Worm (Caenorhabditis elegans): ENCODE measurements around the gene sft-1.

The sft-1 gene

DNA sequence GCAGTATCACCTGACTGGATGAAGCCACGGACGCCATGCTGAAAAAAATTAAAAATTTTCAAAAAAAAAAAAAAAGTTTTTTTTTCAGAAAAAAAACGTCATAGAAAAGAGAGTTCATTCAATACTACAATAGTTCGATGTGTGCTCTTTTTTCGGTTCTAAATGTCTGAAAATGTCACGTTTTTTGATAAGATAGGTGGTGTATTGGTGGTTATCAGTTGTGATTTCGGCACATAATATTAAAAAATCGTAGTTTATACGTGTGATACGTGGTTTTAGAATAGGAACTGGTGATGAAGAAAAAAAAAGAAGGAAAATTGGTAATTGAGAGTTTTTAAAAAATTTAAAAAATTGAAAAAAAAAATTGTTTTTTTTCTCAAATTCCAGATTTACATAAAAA is 30.5 kb downstream of the sft-1 start:
- no peak for TF ChIP-seq tbx-11 (GFP tag; IDR thresholded peaks at IDR 0.05)
- no peak for TF ChIP-seq sea-1 (GFP tag; conservative IDR thresholded peaks at IDR 0.05)
- TF ChIP-seq scrt-1 (GFP tag; IDR thresholded peaks at IDR 0.05) = no peak
- TF ChIP-seq ama-1 (optimal IDR thresholded peaks at IDR 0.05) = no peak
- TF ChIP-seq F13C5.2 (tag; optimal IDR thresholded peaks at IDR 0.05) = no peak
- TF ChIP-seq ets-7 (tag; optimal IDR thresholded peaks at IDR 0.05) = no peak
- no peak for TF ChIP-seq hmbx-1 (tag; optimal IDR thresholded peaks at IDR 0.05)
- TF ChIP-seq hmg-4 (GFP tag; optimal IDR thresholded peaks at IDR 0.05) = no peak
- no peak for TF ChIP-seq B0310.2 (tag; optimal IDR thresholded peaks at IDR 0.05)
- no peak for TF ChIP-seq flt-1 (GFP tag; IDR thresholded peaks at IDR 0.05)

DNA sequence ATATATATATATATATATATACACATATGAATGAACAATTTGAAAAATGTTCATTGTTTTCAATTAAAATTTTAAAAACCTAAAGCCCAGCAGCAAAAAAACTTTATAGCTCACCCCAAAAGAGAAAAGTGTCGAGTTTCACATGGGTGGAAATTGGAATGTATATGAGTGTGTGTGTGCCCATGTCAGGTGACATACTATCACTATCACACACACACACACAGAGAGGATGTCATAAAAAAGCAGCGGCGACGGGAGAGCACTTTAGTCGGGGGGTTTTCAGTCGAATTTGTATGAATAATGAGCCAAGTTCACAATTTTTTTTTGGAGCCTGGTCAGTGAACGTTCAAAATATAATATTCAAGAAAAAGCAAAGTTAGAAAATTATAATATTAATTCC is 33.5 kb downstream of the sft-1 start:
- TF ChIP-seq sea-1 (GFP tag; conservative IDR thresholded peaks at IDR 0.05) = no peak
- TF ChIP-seq tbx-37 (GFP tag; conservative IDR thresholded peaks at IDR 0.05) = no peak
- no peak for TF ChIP-seq tra-4 (tag; optimal IDR thresholded peaks at IDR 0.05)
- TF ChIP-seq ceh-13 (GFP tag; optimal IDR thresholded peaks at IDR 0.05) = no peak
- no peak for TF ChIP-seq pes-1 (GFP tag; IDR thresholded peaks at IDR 0.05)
- no peak for TF ChIP-seq B0310.2 (tag; optimal IDR thresholded peaks at IDR 0.05)
- TF ChIP-seq hmbx-1 (tag; optimal IDR thresholded peaks at IDR 0.05) = no peak

DNA sequence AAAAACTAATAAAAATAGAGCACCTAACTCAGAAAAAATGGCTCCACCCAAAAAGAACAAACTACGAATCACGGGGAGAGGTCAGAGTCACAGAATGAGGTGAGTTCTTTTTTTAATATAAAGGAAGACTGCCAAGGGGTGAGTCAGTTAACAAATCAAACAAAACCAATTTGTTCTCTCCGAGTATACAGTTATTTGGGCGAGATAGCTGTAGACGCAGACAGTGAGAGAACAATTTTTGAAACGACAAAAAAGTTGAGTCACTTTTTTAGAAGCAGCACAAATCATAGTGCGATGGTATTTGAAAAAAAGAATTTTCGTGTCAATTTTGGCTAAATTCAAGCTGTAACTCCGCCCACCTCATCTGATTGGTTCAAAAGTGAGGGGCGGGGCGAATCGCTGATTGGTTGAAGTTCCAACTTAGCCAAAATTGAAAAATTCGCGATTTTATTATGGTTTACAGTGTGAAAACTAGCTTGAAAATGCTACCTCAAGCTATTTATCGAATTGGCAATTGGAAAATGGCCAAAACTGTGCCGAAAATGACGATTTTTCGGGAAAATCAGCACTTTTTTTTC is 37.8 kb downstream of the sft-1 start:
- TF ChIP-seq F13C5.2 (tag; optimal IDR thresholded peaks at IDR 0.05) (no peak), sea-1 (GFP tag; conservative IDR thresholded peaks at IDR 0.05) (no peak), ama-1 (optimal IDR thresholded peaks at IDR 0.05) (no peak), tbx-11 (GFP tag; IDR thresholded peaks at IDR 0.05) (no peak), aly-1 (tag; optimal IDR thresholded peaks at IDR 0.05) (no peak), hmbx-1 (tag; optimal IDR thresholded peaks at IDR 0.05) (no peak), ceh-36 (tag; optimal IDR thresholded peaks at IDR 0.05) (no peak), hnd-1 (tag; optimal IDR thresholded peaks at IDR 0.05) (no peak), tra-4 (tag; optimal IDR thresholded peaks at IDR 0.05) (no peak), hmg-4 (GFP tag; optimal IDR thresholded peaks at IDR 0.05) (no peak)

DNA sequence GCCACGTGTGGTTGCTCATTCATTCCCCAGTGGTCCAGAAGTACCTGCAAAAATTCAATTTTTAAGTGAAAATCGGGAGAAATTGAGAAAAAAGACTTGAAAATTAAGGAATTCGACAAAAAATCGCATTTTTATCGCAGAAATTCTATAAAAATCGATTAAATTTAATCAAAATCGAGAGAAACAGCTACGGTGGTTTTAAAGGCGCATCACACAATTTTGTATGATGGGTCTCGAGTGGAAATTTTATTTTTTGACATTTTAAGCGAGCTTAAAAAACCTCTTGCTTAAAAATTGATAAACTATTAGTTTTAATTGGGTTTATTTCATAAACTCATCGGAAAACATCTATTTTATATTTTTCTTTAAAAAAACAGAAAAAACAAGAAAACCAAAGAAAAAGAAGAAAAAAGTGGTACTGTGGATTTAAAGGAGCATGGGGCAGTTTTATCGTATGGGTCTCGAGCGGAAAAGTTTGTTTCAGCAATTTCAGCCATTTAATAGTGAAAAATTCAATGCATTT is 40.7 kb downstream of the sft-1 start, which contains the start of gene nipa-1:
nipa-1 (minus strand) TSS at position 51 of the 523 bp plus-strand sequence.
- no peak for TF ChIP-seq scrt-1 (GFP tag; IDR thresholded peaks at IDR 0.05)
- no peak for TF ChIP-seq hnd-1 (tag; optimal IDR thresholded peaks at IDR 0.05)
- TF ChIP-seq sea-1 (GFP tag; conservative IDR thresholded peaks at IDR 0.05) = no peak
- TF ChIP-seq aly-1 (tag; optimal IDR thresholded peaks at IDR 0.05) = no peak
- TF ChIP-seq ama-1 (optimal IDR thresholded peaks at IDR 0.05) = no peak
- TF ChIP-seq hmg-4 (GFP tag; optimal IDR thresholded peaks at IDR 0.05) = no peak
- TF ChIP-seq ceh-36 (tag; optimal IDR thresholded peaks at IDR 0.05) = no peak
- no peak for TF ChIP-seq tra-4 (tag; optimal IDR thresholded peaks at IDR 0.05)
- TF ChIP-seq ets-7 (tag; optimal IDR thresholded peaks at IDR 0.05) = no peak
- TF ChIP-seq pes-1 (GFP tag; IDR thresholded peaks at IDR 0.05) = no peak
- no peak for TF ChIP-seq ceh-13 (GFP tag; optimal IDR thresholded peaks at IDR 0.05)
- TF ChIP-seq tbx-11 (GFP tag; IDR thresholded peaks at IDR 0.05) = no peak
- no peak for TF ChIP-seq F13C5.2 (tag; optimal IDR thresholded peaks at IDR 0.05)
- no peak for TF ChIP-seq B0310.2 (tag; optimal IDR thresholded peaks at IDR 0.05)
- TF ChIP-seq hmbx-1 (tag; optimal IDR thresholded peaks at IDR 0.05) = no peak

DNA sequence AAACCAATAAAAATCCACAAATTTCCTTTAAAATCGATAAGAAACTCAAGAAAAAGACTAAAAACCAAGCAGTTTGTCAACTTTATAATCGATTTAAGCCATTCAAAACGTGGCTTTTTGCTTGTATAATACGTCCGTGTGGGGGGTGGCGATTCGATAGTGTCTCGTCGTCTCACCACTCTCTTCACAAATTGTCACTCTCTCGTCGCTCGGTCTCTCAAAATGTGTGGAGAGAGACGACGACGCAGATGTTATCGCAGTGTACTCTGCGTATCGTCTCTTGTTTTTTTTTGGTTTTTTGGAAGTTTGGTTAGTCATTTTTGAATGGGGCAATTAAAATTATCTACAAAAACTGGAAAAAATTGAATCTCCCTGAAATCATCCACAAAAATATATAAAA is 41.1 kb downstream of the sft-1 start:
- TF ChIP-seq sea-1 (GFP tag; conservative IDR thresholded peaks at IDR 0.05) = no peak
- no peak for TF ChIP-seq scrt-1 (GFP tag; IDR thresholded peaks at IDR 0.05)
- TF ChIP-seq ceh-13 (GFP tag; optimal IDR thresholded peaks at IDR 0.05) = no peak
- TF ChIP-seq hnd-1 (tag; optimal IDR thresholded peaks at IDR 0.05) = no peak

DNA sequence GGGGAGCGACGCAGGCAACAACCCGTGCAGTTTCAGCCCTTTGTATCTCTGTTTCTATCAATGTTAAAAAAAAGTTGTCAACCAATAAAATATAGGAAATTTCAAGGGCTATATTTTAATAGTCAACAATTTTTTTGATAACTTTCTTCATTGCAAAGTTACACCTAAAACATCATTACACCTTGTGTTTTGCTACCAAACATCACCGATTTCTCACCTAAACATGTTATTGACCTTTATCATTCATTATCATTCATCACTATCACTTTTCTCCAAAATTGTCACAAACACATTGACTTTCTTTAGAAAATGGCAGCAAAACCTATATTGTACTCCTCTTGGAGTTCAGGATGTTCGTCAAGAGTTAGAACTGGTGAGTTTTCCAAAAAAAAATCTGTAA is 42.6 kb downstream of the sft-1 start, which contains the start of gene Y53G8B.1:
Y53G8B.1 (plus strand) TSS at position 242 of the 400 bp plus-strand sequence.
- TF ChIP-seq hmg-4 (GFP tag; optimal IDR thresholded peaks at IDR 0.05) = no peak

DNA sequence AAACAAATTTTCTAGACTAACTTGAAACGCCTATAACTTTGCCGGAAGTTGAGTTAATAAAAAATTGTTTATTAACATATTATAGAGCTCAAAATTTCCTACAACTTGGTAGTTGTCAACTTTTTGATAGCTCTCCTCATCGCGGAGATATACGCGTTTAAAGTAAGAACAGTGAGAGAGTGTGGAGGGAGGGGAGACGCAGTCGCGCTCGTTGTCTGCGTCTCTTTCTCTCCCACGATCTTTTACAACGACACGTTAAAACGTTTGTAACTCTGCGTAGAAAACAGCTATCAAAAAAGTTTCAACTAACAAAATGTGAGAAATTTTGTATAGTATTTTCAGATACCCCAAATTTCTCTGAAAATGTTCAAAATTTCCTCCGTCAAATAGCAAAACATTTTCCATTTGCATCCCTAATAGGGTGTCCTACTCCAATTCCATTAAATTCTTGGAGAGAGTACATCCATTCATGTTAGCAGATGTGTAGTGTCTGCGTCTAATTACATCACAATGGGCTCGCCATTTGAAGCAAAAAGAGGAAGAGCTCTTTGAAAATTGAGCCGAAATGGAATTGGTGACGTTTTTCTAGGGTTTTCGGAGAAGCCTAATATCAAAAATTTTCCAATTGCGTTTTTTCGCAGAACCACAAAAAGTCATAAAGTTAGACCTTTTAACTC is 50.0 kb downstream of the sft-1 start:
- TF ChIP-seq flt-1 (GFP tag; IDR thresholded peaks at IDR 0.05) = no peak
- no peak for TF ChIP-seq ama-1 (optimal IDR thresholded peaks at IDR 0.05)
- TF ChIP-seq sea-1 (GFP tag; conservative IDR thresholded peaks at IDR 0.05) = no peak
- no peak for TF ChIP-seq hnd-1 (tag; optimal IDR thresholded peaks at IDR 0.05)

DNA sequence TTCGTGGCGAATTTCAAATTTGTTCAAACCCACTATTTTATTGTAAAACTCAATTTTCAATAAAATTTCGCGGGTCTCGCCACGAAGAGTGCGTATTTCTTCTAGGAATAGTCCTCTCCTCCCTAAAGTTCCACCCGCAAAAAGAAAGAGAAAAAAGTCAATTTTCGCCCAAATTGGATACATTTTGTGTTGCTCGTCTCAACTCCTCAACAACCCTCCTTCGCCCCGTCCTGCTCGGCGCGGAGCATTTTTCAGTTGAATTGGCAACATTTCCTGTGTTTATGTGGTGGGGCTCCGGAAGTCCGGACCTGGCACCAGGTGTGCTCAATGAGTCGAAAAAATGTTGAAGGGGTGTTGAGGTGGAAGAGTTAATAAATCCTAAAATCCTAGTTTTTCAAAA is 51.6 kb downstream of the sft-1 start:
- TF ChIP-seq tra-4 (tag; optimal IDR thresholded peaks at IDR 0.05) (no peak), B0310.2 (tag; optimal IDR thresholded peaks at IDR 0.05) (no peak), ama-1 (optimal IDR thresholded peaks at IDR 0.05) (no peak), ceh-13 (GFP tag; optimal IDR thresholded peaks at IDR 0.05) (no peak)

DNA sequence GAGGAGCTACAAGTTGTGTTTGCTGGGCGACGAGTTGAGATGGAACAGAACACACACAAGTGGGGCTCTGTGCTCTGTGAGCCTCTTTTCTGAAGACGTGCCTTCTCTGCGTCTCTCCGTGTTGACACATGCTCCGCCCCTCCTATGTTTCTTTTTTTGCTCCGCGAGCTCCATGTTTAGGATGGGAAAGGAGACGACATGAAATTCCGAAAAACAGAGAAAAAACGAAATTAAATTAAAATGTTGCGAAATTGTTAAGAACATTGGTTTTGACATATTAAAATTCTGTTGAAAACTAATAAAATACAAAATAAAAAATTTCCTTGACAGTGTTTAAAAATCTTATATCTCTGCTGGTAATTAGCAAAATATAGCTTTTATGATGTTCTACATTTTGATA is 52.7 kb downstream of the sft-1 start, which contains the start of gene mec-12:
mec-12 (minus strand) TSS at position 91 of the 400 bp plus-strand sequence.
- TF ChIP-seq tbx-11 (GFP tag; IDR thresholded peaks at IDR 0.05) = no peak
- TF ChIP-seq tra-4 (tag; optimal IDR thresholded peaks at IDR 0.05) = no peak
- no peak for TF ChIP-seq aly-1 (tag; optimal IDR thresholded peaks at IDR 0.05)
- no peak for TF ChIP-seq pes-1 (GFP tag; IDR thresholded peaks at IDR 0.05)
- TF ChIP-seq hnd-1 (tag; optimal IDR thresholded peaks at IDR 0.05) = no peak
- no peak for TF ChIP-seq flt-1 (GFP tag; IDR thresholded peaks at IDR 0.05)
- no peak for TF ChIP-seq ceh-36 (tag; optimal IDR thresholded peaks at IDR 0.05)
- TF ChIP-seq tbx-37 (GFP tag; conservative IDR thresholded peaks at IDR 0.05) = no peak
- TF ChIP-seq F13C5.2 (tag; optimal IDR thresholded peaks at IDR 0.05) = no peak
- TF ChIP-seq scrt-1 (GFP tag; IDR thresholded peaks at IDR 0.05) = no peak
- TF ChIP-seq ets-7 (tag; optimal IDR thresholded peaks at IDR 0.05) = no peak
- TF ChIP-seq ama-1 (optimal IDR thresholded peaks at IDR 0.05) = no peak
- no peak for TF ChIP-seq B0310.2 (tag; optimal IDR thresholded peaks at IDR 0.05)
- no peak for TF ChIP-seq hmg-4 (GFP tag; optimal IDR thresholded peaks at IDR 0.05)

Data from whole organism, early embryonic.